Worm (Caenorhabditis elegans) whole organism, late embryonic: ENCODE measurements around the gene dgk-3.

ENCODE experiments used
- C08G9.2 ChIP-seq: sonication (generic microtip); optimal IDR thresholded peaks from 2 replicates; lab custom pipeline; 2016; ENCODE audit warnings: mild to moderate bottlenecking, missing genetic modification characterization, moderate library complexity, missing compliant biosample characterization
- C38D4.7 ChIP-seq: fragments of 200-800 bp; sonication (Bioruptor generic); optimal IDR thresholded peaks from 2 replicates; lab custom pipeline; 2018; ENCODE audit warnings: mild to moderate bottlenecking, missing genetic modification characterization, moderate library complexity, missing compliant biosample characterization
- T23F11.4 ChIP-seq: fragments of 200-800 bp; sonication (Bioruptor generic); optimal IDR thresholded peaks from 2 replicates; lab custom pipeline; 2018; ENCODE audit warnings: mild to moderate bottlenecking, missing genetic modification characterization, missing compliant biosample characterization
- Y22D7AL.16 ChIP-seq: sonication (generic microtip); optimal IDR thresholded peaks from 2 replicates; lab custom pipeline; 2016; ENCODE audit warnings: missing genetic modification characterization, missing compliant biosample characterization
- ahr-1 ChIP-seq: sonication (generic microtip); optimal IDR thresholded peaks from 2 replicates; lab custom pipeline; 2016; ENCODE audit warnings: missing genetic modification characterization, missing compliant biosample characterization
- ama-1 ChIP-seq: fragments of 150-350 bp; optimal IDR thresholded peaks from 2 replicates; lab custom pipeline; 2014
- ceh-18 ChIP-seq: sonication (generic microtip); optimal IDR thresholded peaks from 2 replicates; lab custom pipeline; 2016; ENCODE audit warnings: missing genetic modification characterization, missing compliant biosample characterization
- ceh-19 ChIP-seq: fragments of 200-800 bp; sonication (Bioruptor generic); optimal IDR thresholded peaks from 2 replicates; lab custom pipeline; 2018; ENCODE audit warnings: mild to moderate bottlenecking, missing genetic modification characterization, missing compliant biosample characterization
- ceh-24 ChIP-seq: sonication (generic microtip); optimal IDR thresholded peaks from 2 replicates; lab custom pipeline; 2016; ENCODE audit warnings: mild to moderate bottlenecking, missing genetic modification characterization, missing compliant biosample characterization
- ceh-30 ChIP-seq: fragments of 150-350 bp; optimal IDR thresholded peaks from 2 replicates; lab custom pipeline; 2014; ENCODE audit warnings: missing biosample characterization, missing genetic modification characterization
- ceh-31 ChIP-seq: sonication (generic microtip); optimal IDR thresholded peaks from 2 replicates; lab custom pipeline; 2016; ENCODE audit warnings: missing genetic modification characterization, missing compliant biosample characterization
- ceh-48 ChIP-seq: sonication (generic microtip); optimal IDR thresholded peaks from 2 replicates; lab custom pipeline; 2016; ENCODE audit warnings: missing genetic modification characterization, inconsistent platforms, missing compliant biosample characterization
- ceh-9 ChIP-seq: sonication (generic microtip); optimal IDR thresholded peaks from 2 replicates; lab custom pipeline; 2016; ENCODE audit warnings: mild to moderate bottlenecking, missing genetic modification characterization, inconsistent platforms, missing compliant biosample characterization
- dmd-4 ChIP-seq: sonication (generic microtip); optimal IDR thresholded peaks from 2 replicates; lab custom pipeline; 2016; ENCODE audit warnings: borderline replicate concordance, missing genetic modification characterization, missing compliant biosample characterization
- dve-1 ChIP-seq: sonication (generic microtip); optimal IDR thresholded peaks from 2 replicates; lab custom pipeline; 2017; ENCODE audit warnings: antibody characterized with exemption, mild to moderate bottlenecking, missing genetic modification characterization, missing compliant biosample characterization
- elt-2 ChIP-seq: sonication (generic microtip); optimal IDR thresholded peaks from 2 replicates; lab custom pipeline; 2016; ENCODE audit warnings: missing genetic modification reagents, missing genetic modification characterization, missing compliant biosample characterization
- elt-4 ChIP-seq: sonication (generic microtip); optimal IDR thresholded peaks from 2 replicates; lab custom pipeline; 2016; ENCODE audit warnings: missing genetic modification characterization, missing compliant biosample characterization
- fkh-10 ChIP-seq: fragments of 150-350 bp; optimal IDR thresholded peaks from 2 replicates; lab custom pipeline; 2014; ENCODE audit warnings: missing biosample characterization, missing genetic modification reagents, missing genetic modification characterization
- fkh-6 ChIP-seq: sonication (generic microtip); optimal IDR thresholded peaks from 2 replicates; lab custom pipeline; 2016; ENCODE audit warnings: missing genetic modification characterization, missing compliant biosample characterization
- hlh-15 ChIP-seq: sonication (generic microtip); optimal IDR thresholded peaks from 2 replicates; lab custom pipeline; 2016; ENCODE audit warnings: missing genetic modification characterization, missing compliant biosample characterization
- hlh-8 ChIP-seq: sonication (generic microtip); optimal IDR thresholded peaks from 2 replicates; lab custom pipeline; 2016; ENCODE audit warnings: missing genotype, missing genetic modification characterization, missing compliant biosample characterization
- mec-3 ChIP-seq: sonication (generic microtip); optimal IDR thresholded peaks from 2 replicates; lab custom pipeline; 2016; ENCODE audit warnings: borderline replicate concordance, missing genetic modification characterization, missing compliant biosample characterization
- nhr-11 ChIP-seq: fragments of 150-350 bp; optimal IDR thresholded peaks from 2 replicates; lab custom pipeline; 2014; ENCODE audit warnings: missing biosample characterization, missing genetic modification characterization
- npax-4 ChIP-seq: sonication (generic microtip); optimal IDR thresholded peaks from 2 replicates; lab custom pipeline; 2016; ENCODE audit warnings: missing genetic modification characterization, missing compliant biosample characterization
- pat-9 ChIP-seq: fragments of 200-800 bp; sonication (Bioruptor generic); optimal IDR thresholded peaks from 2 replicates; lab custom pipeline; 2018; ENCODE audit warnings: mild to moderate bottlenecking, missing genetic modification characterization, moderate library complexity, missing compliant biosample characterization
- pha-4 ChIP-seq: fragments of 150-350 bp; optimal IDR thresholded peaks from 2 replicates; lab custom pipeline; 2018; ENCODE audit warnings: missing biosample characterization, missing genetic modification reagents, missing genetic modification characterization
- pqm-1 ChIP-seq: sonication (generic microtip); optimal IDR thresholded peaks from 2 replicates; lab custom pipeline; 2016; ENCODE audit warnings: missing genetic modification characterization, missing compliant biosample characterization
- sdc-2 ChIP-seq: sonication (generic microtip); optimal IDR thresholded peaks from 2 replicates; lab custom pipeline; 2016; ENCODE audit warnings: missing genotype, missing genetic modification characterization, missing compliant biosample characterization
- sox-2 ChIP-seq: fragments of 200-800 bp; sonication (Bioruptor generic); IDR thresholded peaks from 2 replicates; pipeline ENCODE4 v1.3.6; 2022; ENCODE audit warnings: missing genetic modification reagents, missing genetic modification characterization, missing compliant biosample characterization
- syd-9 ChIP-seq: sonication (generic microtip); optimal IDR thresholded peaks from 2 replicates; lab custom pipeline; 2016; ENCODE audit warnings: mild to moderate bottlenecking, missing genetic modification characterization, moderate library complexity, missing compliant biosample characterization
- tbx-2 ChIP-seq: sonication (generic microtip); optimal IDR thresholded peaks from 2 replicates; lab custom pipeline; 2016; ENCODE audit warnings: missing genetic modification characterization, missing compliant biosample characterization
- tbx-7 ChIP-seq: sonication (generic microtip); optimal IDR thresholded peaks from 2 replicates; lab custom pipeline; 2016; ENCODE audit warnings: missing genotype, missing genetic modification characterization, missing compliant biosample characterization
- ttx-3 ChIP-seq: sonication (generic microtip); optimal IDR thresholded peaks from 2 replicates; lab custom pipeline; 2016; ENCODE audit warnings: missing genetic modification reagents, missing genetic modification characterization, missing compliant biosample characterization
- unc-3 ChIP-seq, 2 experiments: fragments of 200-800 bp in 1 of 2; sonication (Bioruptor generic) in 1 of 2; sonication (generic microtip) in 1 of 2; conservative IDR thresholded peaks in 1 of 2; optimal IDR thresholded peaks in 1 of 2; 2 replicates each; pipeline versions ENCODE4 v1.3.6 to Lab custom; 2016 to 2022; ENCODE audit warnings: missing compliant biosample characterization in 2 of 2, missing genetic modification characterization in 2 of 2, missing genetic modification reagents in 1 of 2
- unc-55 ChIP-seq: sonication (generic microtip); optimal IDR thresholded peaks from 2 replicates; lab custom pipeline; 2017; ENCODE audit warnings: missing biosample characterization, missing genetic modification reagents, missing genetic modification characterization
- unc-86 ChIP-seq: sonication (generic microtip); optimal IDR thresholded peaks from 2 replicates; lab custom pipeline; 2016; ENCODE audit warnings: missing genetic modification characterization, missing compliant biosample characterization
- zip-5 ChIP-seq: sonication (generic microtip); optimal IDR thresholded peaks from 2 replicates; lab custom pipeline; 2016; ENCODE audit warnings: missing genetic modification characterization, missing compliant biosample characterization
- ztf-16 ChIP-seq: sonication (generic microtip); optimal IDR thresholded peaks from 2 replicates; lab custom pipeline; 2017; ENCODE audit warnings: missing genetic modification characterization, missing compliant biosample characterization

The dgk-3 gene

DNA sequence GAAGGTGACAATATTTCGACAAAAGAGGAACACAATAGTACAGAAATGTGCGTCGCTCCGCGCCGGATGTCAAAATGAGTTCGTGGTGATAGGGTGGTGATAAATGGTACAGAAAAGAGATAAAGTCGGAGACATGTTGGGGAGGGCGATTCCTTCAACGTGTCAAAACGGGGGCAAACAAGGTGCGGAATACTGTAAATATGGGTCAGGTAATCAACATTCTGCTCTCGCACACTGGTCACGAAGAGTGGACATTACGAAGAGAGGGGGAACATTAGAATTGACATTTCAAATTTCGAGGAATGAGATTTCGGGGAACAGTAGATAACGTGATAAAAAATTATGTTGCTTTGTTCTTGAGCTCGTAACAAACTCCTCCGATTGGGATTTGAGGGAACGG, 36.7 kb downstream of the dgk-3 start, which contains the start of gene ZC84.6:
TSS of gene ZC84.6 (minus strand) at position 101 of the 400 bp plus-strand sequence.
- TF ChIP-seq elt-4 (tag; lab: Kevin White, UChicago), result no peak
- no peak for TF ChIP-seq ztf-16 (tag; lab: Kevin White, UChicago)
- TF ChIP-seq pat-9 (tag; lab: Kevin White, UChicago), result no peak
- TF ChIP-seq T23F11.4, result no peak
- no peak for TF ChIP-seq pha-4 (tag; lab: Kevin White, UChicago)

DNA sequence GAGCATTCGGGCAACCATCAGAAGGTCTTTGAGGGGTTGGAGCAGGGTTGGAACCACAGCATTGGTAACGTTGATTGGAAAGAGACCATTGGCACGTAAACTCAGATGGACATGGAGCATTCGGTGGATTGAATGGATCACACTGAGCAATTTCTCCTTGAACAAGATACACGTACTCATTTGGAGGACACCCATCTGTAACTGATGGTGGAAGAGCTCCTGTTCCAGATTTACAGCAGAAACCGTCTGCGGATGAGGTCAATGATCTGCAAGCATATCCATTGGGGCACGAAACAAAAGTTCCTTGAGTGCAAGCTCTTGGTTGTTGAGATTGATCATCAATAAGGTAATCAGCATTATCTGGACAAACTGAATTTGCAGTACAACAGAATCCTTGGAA, 39.1 kb downstream of the dgk-3 start:
- TF ChIP-seq unc-86 (no peak), unc-3 (GFP tag; conservative IDR thresholded peaks at IDR 0.05; lab: Robert Waterston, UW) (no peak), unc-3 (tag; optimal IDR thresholded peaks at IDR 0.05; lab: Kevin White, UChicago) (no peak), zip-5 (tag; lab: Kevin White, UChicago) (no peak), ceh-9 (tag; lab: Kevin White, UChicago) (no peak), nhr-11 (no peak), npax-4 (tag; lab: Kevin White, UChicago) (no peak), ceh-30 (tag; lab: Kevin White, UChicago) (no peak), hlh-8 (tag; lab: Kevin White, UChicago) (no peak), tbx-7 (tag; lab: Kevin White, UChicago) (no peak), fkh-10 (GFP tag; lab: Kevin White, UChicago) (no peak)

DNA sequence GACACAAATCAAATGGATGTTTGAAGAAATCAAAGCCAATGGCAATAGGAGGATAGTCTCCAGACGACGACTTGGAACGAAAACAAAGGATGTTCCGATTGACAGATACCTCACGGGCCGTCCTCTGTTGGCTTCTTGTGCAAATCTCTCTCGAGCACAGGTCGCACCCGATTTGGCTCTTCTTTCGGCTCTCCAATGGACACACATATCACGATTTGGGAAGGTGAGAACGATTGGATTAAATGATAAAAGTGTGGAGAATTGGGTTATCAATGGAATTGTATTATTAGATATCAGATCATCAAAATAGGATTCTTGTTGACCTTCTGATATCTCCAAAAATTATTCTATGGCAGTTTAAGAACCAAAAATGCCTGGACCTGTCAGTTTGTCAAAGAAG, 43.3 kb downstream of the dgk-3 start, which contains the start of gene ZC84.1:
TSS of gene ZC84.1 (minus strand) at position 101 of the 400 bp plus-strand sequence.
- TF ChIP-seq sox-2 (no peak), unc-3 (GFP tag; conservative IDR thresholded peaks at IDR 0.05; lab: Robert Waterston, UW) (no peak), unc-3 (tag; optimal IDR thresholded peaks at IDR 0.05; lab: Kevin White, UChicago) (no peak), ceh-31 (tag; lab: Kevin White, UChicago) (no peak), fkh-10 (GFP tag; lab: Kevin White, UChicago) (no peak), C38D4.7 (GFP tag; lab: Kevin White, UChicago) (no peak), ahr-1 (tag; lab: Kevin White, UChicago) (no peak), ceh-19 (no peak), sdc-2 (tag; lab: Kevin White, UChicago) (no peak), dve-1 (tag; lab: Kevin White, UChicago) (no peak), pha-4 (tag; lab: Kevin White, UChicago) (no peak), ama-1 (lab: Kevin White, UChicago) (no peak), T23F11.4 (no peak), ztf-16 (tag; lab: Kevin White, UChicago) (no peak), ceh-24 (tag; lab: Kevin White, UChicago) (no peak), syd-9 (tag; lab: Kevin White, UChicago) (no peak), elt-2 (tag; lab: Kevin White, UChicago) (no peak)

DNA sequence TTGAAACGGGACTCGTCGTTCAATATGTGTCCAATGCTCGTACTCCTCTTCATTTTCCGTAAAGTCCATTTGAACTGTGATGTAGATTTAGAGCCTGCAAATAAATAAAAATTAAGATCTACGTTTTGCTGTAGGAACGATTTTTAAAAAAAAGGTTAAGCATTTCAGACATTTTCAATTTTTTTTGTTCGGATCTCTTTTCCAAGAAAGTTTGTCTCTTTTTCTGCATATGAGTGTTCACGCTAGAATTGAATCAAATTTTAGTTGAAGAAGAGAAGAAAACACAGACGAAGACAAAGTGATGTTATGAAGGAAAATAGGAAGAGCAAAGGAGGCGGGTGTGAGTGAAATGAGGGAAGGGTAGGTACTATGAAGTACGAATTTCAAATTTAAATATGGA, 52.5 kb downstream of the dgk-3 start, which contains the start of gene npr-29:
TSS of gene npr-29 (minus strand) at position 101 of the 400 bp plus-strand sequence.
- TF ChIP-seq ceh-48 (tag; lab: Kevin White, UChicago), result no peak
- TF ChIP-seq pat-9 (tag; lab: Kevin White, UChicago), result no peak
- no peak for TF ChIP-seq tbx-7 (tag; lab: Kevin White, UChicago)
- no peak for TF ChIP-seq dmd-4 (tag; lab: Kevin White, UChicago)
- no peak for TF ChIP-seq mec-3 (tag; lab: Kevin White, UChicago)
- TF ChIP-seq unc-86, result no peak
- no peak for TF ChIP-seq hlh-15
- no peak for TF ChIP-seq nhr-11
- no peak for TF ChIP-seq Y22D7AL.16 (tag; lab: Kevin White, UChicago)
- no peak for TF ChIP-seq ttx-3 (tag; lab: Kevin White, UChicago)
- TF ChIP-seq fkh-10 (GFP tag; lab: Kevin White, UChicago), result no peak
- no peak for TF ChIP-seq tbx-2 (tag; lab: Kevin White, UChicago)
- TF ChIP-seq C08G9.2 (tag; lab: Kevin White, UChicago), result no peak
- TF ChIP-seq unc-55 (GFP tag; lab: Kevin White, UChicago), result no peak
- no peak for TF ChIP-seq fkh-6 (tag; lab: Kevin White, UChicago)
- no peak for TF ChIP-seq sdc-2 (tag; lab: Kevin White, UChicago)
- TF ChIP-seq npax-4 (tag; lab: Kevin White, UChicago), result no peak
- TF ChIP-seq pqm-1 (tag; lab: Kevin White, UChicago), result no peak
- no peak for TF ChIP-seq ceh-18 (tag; lab: Kevin White, UChicago)
- TF ChIP-seq ama-1 (lab: Kevin White, UChicago), result no peak
